Worm (Caenorhabditis elegans) whole organism, mixed stage, embryonic: ENCODE data around the gene sup-1.

Source experiments
- drap-1 ChIP-seq: fragments of 200-800 bp; sonication (Bioruptor generic); optimal IDR thresholded peaks from 3 replicates; lab custom pipeline; 2018; ENCODE audit warnings: mild to moderate bottlenecking, missing genetic modification characterization, missing compliant biosample characterization
- elt-3 ChIP-seq: fragments of 150-350 bp; optimal IDR thresholded peaks from 2 replicates; lab custom pipeline; 2014; ENCODE audit warnings: missing biosample characterization, missing genetic modification characterization
- hlh-1 ChIP-seq: fragments of 150-350 bp; optimal IDR thresholded peaks from 2 replicates; lab custom pipeline; 2014; ENCODE audit warnings: missing biosample characterization, missing genetic modification reagents, missing genetic modification characterization
- lsy-2 ChIP-seq: fragments of 150-350 bp; optimal IDR thresholded peaks from 2 replicates; lab custom pipeline; 2014; ENCODE audit warnings: missing biosample characterization, missing genetic modification characterization
- mep-1 ChIP-seq: fragments of 150-350 bp; optimal IDR thresholded peaks from 2 replicates; lab custom pipeline; 2017; ENCODE audit warnings: missing biosample characterization, missing genetic modification reagents, missing genetic modification characterization, inconsistent platforms
- nhr-12 ChIP-seq: fragments of 150-350 bp; optimal IDR thresholded peaks from 2 replicates; lab custom pipeline; 2014; ENCODE audit warnings: missing biosample characterization, missing genetic modification characterization
- nhr-237 ChIP-seq: fragments of 150-350 bp; optimal IDR thresholded peaks from 2 replicates; lab custom pipeline; 2014; ENCODE audit warnings: missing biosample characterization, missing genetic modification characterization
- nhr-28 ChIP-seq: fragments of 150-350 bp; optimal IDR thresholded peaks from 2 replicates; lab custom pipeline; 2014; ENCODE audit warnings: missing biosample characterization, missing genetic modification characterization
- nhr-76 ChIP-seq: sonication (generic microtip); optimal IDR thresholded peaks from 2 replicates; lab custom pipeline; 2017; ENCODE audit warnings: missing biosample characterization, missing genetic modification characterization
- snpc-4 ChIP-seq: fragments of 150-350 bp; optimal IDR thresholded peaks from 2 replicates; lab custom pipeline; 2014; ENCODE audit warnings: missing biosample characterization, missing genetic modification characterization
- unc-39 ChIP-seq: fragments of 150-350 bp; optimal IDR thresholded peaks from 2 replicates; lab custom pipeline; 2014; ENCODE audit warnings: missing biosample characterization, missing genetic modification characterization
- unc-62 ChIP-seq: fragments of 150-350 bp; optimal IDR thresholded peaks from 2 replicates; lab custom pipeline; 2014; ENCODE audit warnings: missing biosample characterization, missing genetic modification reagents, missing genetic modification characterization

- TF ChIP-seq snpc-4 (tag; lab: Kevin White, UChicago) (no peak), elt-3 (tag; lab: Kevin White, UChicago) (no peak), nhr-28 (tag; lab: Kevin White, UChicago) (no peak), nhr-12 (tag; lab: Kevin White, UChicago) (no peak), unc-62 (GFP tag; lab: Kevin White, UChicago) (no peak), unc-39 (tag; lab: Kevin White, UChicago) (no peak), nhr-76 (tag; lab: Kevin White, UChicago) (no peak), drap-1 (no peak), lsy-2 (tag; lab: Kevin White, UChicago) (no peak), nhr-237 (no peak), mep-1 (tag; lab: Kevin White, UChicago) (no peak), hlh-1 (tag; lab: Kevin White, UChicago) (no peak)
Measured at ce11 chrIII:11683790-11684189, 53.6 kb downstream of the sup-1 start.
